Worm (Caenorhabditis elegans) whole organism, L1 larva: Measurements from ENCODE around the gene vglu-2.

Experiments used
- F16B12.6 ChIP-seq: fragments of 150-350 bp; optimal IDR thresholded peaks from 2 replicates; lab custom pipeline; 2014; ENCODE audit warnings: missing biosample characterization, missing genetic modification characterization
- aly-2 ChIP-seq: fragments of 150-350 bp; optimal IDR thresholded peaks from 2 replicates; lab custom pipeline; 2014; ENCODE audit warnings: missing biosample characterization, missing genetic modification characterization
- blmp-1 ChIP-seq: fragments of 150-350 bp; optimal IDR thresholded peaks from 2 replicates; lab custom pipeline; 2014; ENCODE audit warnings: missing biosample characterization, missing genetic modification characterization
- efl-1 ChIP-seq, 4 experiments: fragments of 150-350 bp; optimal IDR thresholded peaks in 3 of 4; peaks in 1 of 4; 1 replicate in 1 of 4; 2 replicates in 3 of 4; lab custom pipeline; 2014; ENCODE audit warnings: missing biosample characterization in 2 of 4, missing genetic modification characterization in 2 of 4, missing genetic modification reagents in 2 of 4
- elt-2 ChIP-seq: sonication (generic microtip); optimal IDR thresholded peaks from 2 replicates; lab custom pipeline; 2016; ENCODE audit warnings: missing genetic modification characterization, mild to moderate bottlenecking, inconsistent platforms, missing compliant biosample characterization, missing genetic modification reagents
- elt-3 ChIP-seq, 6 experiments: fragments of 150-350 bp in 1 of 6; sonication (generic microtip); optimal IDR thresholded peaks; 2 replicates each; lab custom pipeline; 2017 to 2018; ENCODE audit warnings: missing biosample characterization in 6 of 6, missing genetic modification characterization in 6 of 6, inconsistent platforms in 1 of 6
- nhr-28 ChIP-seq: fragments of 150-350 bp; optimal IDR thresholded peaks from 2 replicates; lab custom pipeline; 2014; ENCODE audit warnings: missing biosample characterization, missing genetic modification characterization
- snpc-4 ChIP-seq: fragments of 150-350 bp; optimal IDR thresholded peaks from 2 replicates; lab custom pipeline; 2014; ENCODE audit warnings: missing biosample characterization, missing genetic modification characterization
- sox-4 ChIP-seq: sonication (generic microtip); optimal IDR thresholded peaks from 2 replicates; lab custom pipeline; 2016; ENCODE audit warnings: missing genetic modification characterization, missing compliant biosample characterization
- unc-30 ChIP-seq: sonication (generic microtip); optimal IDR thresholded peaks from 2 replicates; lab custom pipeline; 2017; ENCODE audit warnings: missing biosample characterization, missing genetic modification characterization
- unc-62 ChIP-seq: fragments of 150-350 bp; optimal IDR thresholded peaks from 2 replicates; lab custom pipeline; 2014; ENCODE audit warnings: missing biosample characterization, missing genetic modification reagents, missing genetic modification characterization
- xbp-1 ChIP-seq: sonication (generic microtip); optimal IDR thresholded peaks from 2 replicates; lab custom pipeline; 2016; ENCODE audit warnings: missing genetic modification characterization, missing compliant biosample characterization
- zag-1 ChIP-seq: fragments of 150-350 bp; optimal IDR thresholded peaks from 2 replicates; lab custom pipeline; 2014; ENCODE audit warnings: missing biosample characterization, missing genetic modification characterization
- ztf-4 ChIP-seq: fragments of 150-350 bp; optimal IDR thresholded peaks from 2 replicates; lab custom pipeline; 2014; ENCODE audit warnings: missing biosample characterization, missing genetic modification characterization

ce11 chrIII:10330372-10331062, 35.6 kb downstream of the vglu-2 start, which contains the start of gene nex-2:
- no peak for TF ChIP-seq elt-2 (tag; lab: Kevin White, UChicago)
- TF ChIP-seq F16B12.6 (tag; lab: Kevin White, UChicago), result no peak
- TF ChIP-seq unc-62 (GFP tag; lab: Kevin White, UChicago), result no peak
- TF ChIP-seq sox-4 (tag; lab: Kevin White, UChicago), result no peak
- TF ChIP-seq zag-1 (tag; lab: Kevin White, UChicago), result no peak
- TF ChIP-seq ztf-4, result no peak
- TF ChIP-seq unc-30, result no peak
- no peak for TF ChIP-seq blmp-1
- TF ChIP-seq nhr-28 (tag; lab: Kevin White, UChicago), result no peak
- TF ChIP-seq aly-2 (tag; lab: Kevin White, UChicago), result no peak
- TF ChIP-seq snpc-4 (tag; lab: Kevin White, UChicago), result no peak
- no peak for TF ChIP-seq efl-1 (optimal IDR thresholded peaks at IDR 0.05; lab: Kevin White, UChicago)
- TF ChIP-seq efl-1 (GFP tag; optimal IDR thresholded peaks at IDR 0.05 in 1 of 2; lab: Kevin White, UChicago), result no peak
- no peak for TF ChIP-seq xbp-1 (tag; lab: Kevin White, UChicago)
- TF ChIP-seq elt-3 (tag; optimal IDR thresholded peaks at IDR 0.05; lab: Kevin White, UChicago), result no peak
